Worm (Caenorhabditis elegans): Measurements from ENCODE around the gene Y53F4B.14.

The Y53F4B.14 gene

DNA sequence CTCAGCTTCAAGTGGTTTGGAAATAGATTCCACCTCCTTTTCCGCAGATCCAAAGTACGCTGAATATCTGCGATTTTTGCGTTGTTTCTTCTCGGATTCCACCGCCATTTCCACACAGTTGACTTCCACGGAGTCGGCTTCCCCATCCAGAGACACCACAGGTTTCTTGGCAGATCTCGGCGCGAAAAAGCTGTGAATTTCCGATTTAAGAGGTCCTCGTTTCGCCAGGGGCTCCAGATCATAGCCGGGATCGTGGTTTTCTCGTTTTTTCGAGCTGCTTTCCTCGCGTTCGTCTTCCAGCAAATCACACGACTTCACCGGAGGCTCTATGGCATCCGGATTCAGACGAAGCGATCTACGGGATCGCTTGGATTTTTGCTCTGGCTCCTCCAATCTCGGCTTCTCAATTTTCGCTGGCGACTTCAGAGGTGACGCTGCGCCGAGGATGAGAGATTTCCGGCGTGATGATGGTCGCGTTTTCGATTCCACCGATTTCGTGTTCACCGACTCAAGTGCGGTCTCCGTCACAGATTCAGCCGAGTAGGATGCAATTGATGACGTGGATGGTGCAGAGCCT is 29.2 kb upstream of the Y53F4B.14 start (continued):
- no peak for TF ChIP-seq ceh-34 (tag; optimal IDR thresholded peaks at IDR 0.05)
- TF ChIP-seq pag-3 (tag; optimal IDR thresholded peaks at IDR 0.05; ENCODE audit: borderline replicate concordance): no peak
- TF ChIP-seq F13H6.1 (tag; optimal IDR thresholded peaks at IDR 0.05): peak; percentile 48
- no peak for TF ChIP-seq ttx-3 (tag; optimal IDR thresholded peaks at IDR 0.05)
- no peak for TF ChIP-seq odd-2 (tag; optimal IDR thresholded peaks at IDR 0.05)
- no peak for TF ChIP-seq hlh-8 (tag; optimal IDR thresholded peaks at IDR 0.05)
- no peak for TF ChIP-seq ets-4 (tag; optimal IDR thresholded peaks at IDR 0.05)
- TF ChIP-seq ceh-9 (tag; optimal IDR thresholded peaks at IDR 0.05): no peak
- no peak for TF ChIP-seq elt-2 (tag; optimal IDR thresholded peaks at IDR 0.05)
- TF ChIP-seq pha-4 (tag; optimal IDR thresholded peaks at IDR 0.05): no peak
- no peak for TF ChIP-seq pros-1 (tag; optimal IDR thresholded peaks at IDR 0.05)
- TF ChIP-seq ceh-24 (tag; optimal IDR thresholded peaks at IDR 0.05): no peak
- no peak for TF ChIP-seq ceh-18 (tag; optimal IDR thresholded peaks at IDR 0.05)
- TF ChIP-seq pha-2 (tag; optimal IDR thresholded peaks at IDR 0.05): no peak
- no peak for TF ChIP-seq npax-4 (tag; optimal IDR thresholded peaks at IDR 0.05)
- TF ChIP-seq ceh-19 (GFP tag; optimal IDR thresholded peaks at IDR 0.05): no peak
- TF ChIP-seq nhr-11 (tag; optimal IDR thresholded peaks at IDR 0.05): no peak
- TF ChIP-seq pax-1 (tag; optimal IDR thresholded peaks at IDR 0.05): no peak
- no peak for TF ChIP-seq pat-9 (tag; optimal IDR thresholded peaks at IDR 0.05)
- no peak for TF ChIP-seq unc-86 (tag; optimal IDR thresholded peaks at IDR 0.05)
- peak; percentile 50 for TF ChIP-seq ref-2 (tag; optimal IDR thresholded peaks at IDR 0.05)
- TF ChIP-seq hlh-30 (tag; optimal IDR thresholded peaks at IDR 0.05; ENCODE audit: insufficient read depth): no peak
- TF ChIP-seq lim-6 (tag; optimal IDR thresholded peaks at IDR 0.05): no peak
- no peak for TF ChIP-seq syd-9 (tag; optimal IDR thresholded peaks at IDR 0.05)
- TF ChIP-seq fax-1 (tag; optimal IDR thresholded peaks at IDR 0.05): peak; percentile 8
- peak; percentile 65 for TF ChIP-seq hlh-6 (tag; optimal IDR thresholded peaks at IDR 0.05)
- no peak for TF ChIP-seq zip-5 (tag; optimal IDR thresholded peaks at IDR 0.05)
- no peak for TF ChIP-seq unc-55 (GFP tag; optimal IDR thresholded peaks at IDR 0.05)

DNA sequence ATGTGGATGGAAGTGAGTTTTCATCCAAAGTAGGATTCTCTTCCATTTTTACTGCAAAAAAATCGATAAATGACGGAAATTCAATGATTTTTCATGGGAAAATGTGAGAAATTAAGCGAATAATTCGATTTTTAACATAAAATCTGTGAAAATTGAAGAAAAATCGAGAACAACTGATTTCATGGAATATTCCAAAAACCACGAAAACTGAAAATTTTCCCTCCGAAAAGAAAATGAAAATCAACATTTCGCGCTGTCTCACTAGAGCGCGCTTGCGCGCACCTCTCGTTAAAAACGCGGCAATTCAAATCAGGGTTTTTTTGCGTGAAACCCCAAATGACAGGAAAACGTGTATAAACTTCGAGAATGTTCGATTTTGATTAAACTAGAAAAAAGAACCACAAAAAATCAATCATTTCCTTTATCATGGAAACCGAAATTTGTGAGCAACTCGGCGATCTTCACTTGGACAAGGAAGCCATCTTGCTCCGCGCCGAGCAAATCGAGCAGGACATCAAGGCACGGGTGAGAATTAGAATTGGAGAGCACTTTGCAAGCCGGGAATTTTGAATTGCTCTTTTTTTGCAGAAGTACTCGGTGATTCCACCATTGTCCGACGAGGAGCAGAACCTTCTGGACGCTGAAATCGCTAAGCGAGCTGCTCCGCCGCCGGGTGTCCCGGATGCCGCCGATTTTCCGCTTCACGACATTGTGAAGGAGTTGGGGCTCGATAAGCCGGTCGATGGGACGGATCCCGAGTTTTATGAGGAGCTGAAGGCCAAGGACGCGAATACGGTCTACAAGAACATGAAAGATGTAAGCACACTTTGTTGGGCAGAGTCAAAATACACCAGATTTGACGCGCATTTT is 27.2 kb upstream of the Y53F4B.14 start, which contains the start of the genes Y53F4B.9 and Y53F4B.11:
Gene Y53F4B.9, minus strand, starts transcription at position 51 of the 870 bp plus-strand sequence.
Gene Y53F4B.11, plus strand, starts transcription at position 383 of the 870 bp plus-strand sequence.
- TF ChIP-seq gmeb-2 (tag; optimal IDR thresholded peaks at IDR 0.05): no peak
- TF ChIP-seq pros-1 (tag; optimal IDR thresholded peaks at IDR 0.05): peak; percentile 6
- peak; percentile 7 for TF ChIP-seq sox-4 (tag; optimal IDR thresholded peaks at IDR 0.05)
- peak; percentile 55 for TF ChIP-seq ceh-31 (tag; optimal IDR thresholded peaks at IDR 0.05)
- TF ChIP-seq sdc-2 (tag; optimal IDR thresholded peaks at IDR 0.05): no peak
- no peak for TF ChIP-seq nhr-11 (tag; optimal IDR thresholded peaks at IDR 0.05)
- no peak for TF ChIP-seq Y22D7AL.16 (tag; optimal IDR thresholded peaks at IDR 0.05)
- TF ChIP-seq ceh-30 (tag; optimal IDR thresholded peaks at IDR 0.05): no peak
- TF ChIP-seq zip-5 (tag; optimal IDR thresholded peaks at IDR 0.05): no peak
- TF ChIP-seq pag-3 (tag; optimal IDR thresholded peaks at IDR 0.05; ENCODE audit: borderline replicate concordance): no peak
- peak; percentile 71 for TF ChIP-seq nfya-1 (tag; optimal IDR thresholded peaks at IDR 0.05)
- no peak for TF ChIP-seq ceh-6 (GFP tag; optimal IDR thresholded peaks at IDR 0.05)
- TF ChIP-seq hlh-6 (tag; optimal IDR thresholded peaks at IDR 0.05): no peak
- TF ChIP-seq unc-86 (tag; optimal IDR thresholded peaks at IDR 0.05): no peak
- peak; percentile 62 for TF ChIP-seq unc-42 (tag; optimal IDR thresholded peaks at IDR 0.05)
- TF ChIP-seq K09A11.1 (tag; optimal IDR thresholded peaks at IDR 0.05; ENCODE audit: insufficient read depth): no peak
- no peak for TF ChIP-seq hlh-13 (GFP tag; optimal IDR thresholded peaks at IDR 0.05)
- no peak for TF ChIP-seq eyg-1 (tag; optimal IDR thresholded peaks at IDR 0.05)
- no peak for TF ChIP-seq T23F11.4 (GFP tag; optimal IDR thresholded peaks at IDR 0.05)
- TF ChIP-seq pax-1 (tag; optimal IDR thresholded peaks at IDR 0.05): no peak
- peak; percentile 37 for TF ChIP-seq C08G9.2 (tag; optimal IDR thresholded peaks at IDR 0.05)
- TF ChIP-seq fax-1 (tag; optimal IDR thresholded peaks at IDR 0.05): no peak
- no peak for TF ChIP-seq unc-3 (GFP tag; conservative IDR thresholded peaks at IDR 0.05)
- TF ChIP-seq unc-3 (tag; optimal IDR thresholded peaks at IDR 0.05): no peak
- TF ChIP-seq pat-9 (tag; optimal IDR thresholded peaks at IDR 0.05): peak; percentile 23
- TF ChIP-seq hlh-30 (tag; optimal IDR thresholded peaks at IDR 0.05; ENCODE audit: insufficient read depth): no peak
- peak; percentile 30 for TF ChIP-seq ets-4 (tag; optimal IDR thresholded peaks at IDR 0.05)
- peak; percentile 15 for TF ChIP-seq unc-55 (GFP tag; optimal IDR thresholded peaks at IDR 0.05)
- no peak for TF ChIP-seq elt-4 (tag; optimal IDR thresholded peaks at IDR 0.05)
- TF ChIP-seq lim-6 (tag; optimal IDR thresholded peaks at IDR 0.05): no peak
- TF ChIP-seq ahr-1 (tag; optimal IDR thresholded peaks at IDR 0.05): no peak
- no peak for TF ChIP-seq npax-4 (tag; optimal IDR thresholded peaks at IDR 0.05)
- TF ChIP-seq fkh-10 (GFP tag; optimal IDR thresholded peaks at IDR 0.05): no peak
- TF ChIP-seq tbx-2 (tag; optimal IDR thresholded peaks at IDR 0.05): peak; percentile 39

Data from whole organism, late embryonic.